Worm (Caenorhabditis elegans): ENCODE measurements around the gene F25H9.6.

DNA sequence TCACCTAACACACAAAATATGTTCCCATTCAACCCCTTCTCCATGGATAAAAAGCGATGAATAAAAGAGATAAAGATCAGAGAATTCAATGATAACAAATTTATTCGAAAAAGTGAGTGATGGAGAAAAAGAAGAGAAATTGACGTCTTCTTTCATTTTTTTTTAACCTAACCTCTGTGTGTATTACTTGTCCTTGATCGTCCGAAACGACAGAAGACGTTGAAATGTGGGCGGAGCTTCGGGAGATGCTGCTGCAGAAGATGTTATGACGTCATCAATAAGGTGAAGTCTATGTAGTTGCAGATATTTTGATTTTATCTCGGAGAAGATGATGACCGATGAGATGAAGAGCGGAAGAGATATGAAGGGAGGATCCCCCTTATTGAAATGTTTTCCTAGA lies 21.7 kb upstream of the F25H9.6 start, which contains the start of gene T10G3.3:
- no peak for TF ChIP-seq cog-1 (tag; optimal IDR thresholded peaks at IDR 0.05)
- TF ChIP-seq flt-1 (GFP tag; IDR thresholded peaks at IDR 0.05): no peak
- no peak for TF ChIP-seq tab-1 (GFP tag; IDR thresholded peaks at IDR 0.05)
- no peak for TF ChIP-seq T22C8.4 (GFP tag; IDR thresholded peaks at IDR 0.05)
- no peak for TF ChIP-seq klf-2 (GFP tag; conservative IDR thresholded peaks at IDR 0.05)
